Worm (Caenorhabditis elegans): ENCODE data around the gene wrt-9.
A peak's percentile ranks its signal among the peaks of the same experiment; 100 is the strongest.

The wrt-9 gene

DNA sequence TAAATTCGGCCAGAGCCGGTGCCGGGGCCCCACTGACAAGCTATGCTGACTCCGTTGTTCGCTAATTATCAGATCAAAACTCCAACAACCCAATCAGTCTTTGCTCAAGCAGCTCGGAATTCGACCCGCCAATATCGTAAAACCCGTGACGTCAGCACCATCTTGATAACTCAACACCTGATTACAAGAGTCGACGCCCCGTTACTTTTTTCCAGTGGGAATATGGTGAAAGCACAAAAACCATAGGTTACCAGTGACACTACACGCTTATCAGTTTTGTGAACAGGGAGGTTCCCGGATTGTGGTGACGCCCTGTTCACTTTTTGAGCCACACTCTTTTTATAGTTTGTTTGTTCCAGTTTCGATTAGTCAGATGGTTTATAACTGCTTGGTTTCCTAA is 35.4 kb upstream of the wrt-9 start:
- no peak for TF ChIP-seq nhr-11 (tag; optimal IDR thresholded peaks at IDR 0.05)
- no peak for TF ChIP-seq nhr-12 (tag; optimal IDR thresholded peaks at IDR 0.05)
- TF ChIP-seq fkh-10 (GFP tag; optimal IDR thresholded peaks at IDR 0.05) = no peak
- TF ChIP-seq mdl-1 (tag; optimal IDR thresholded peaks at IDR 0.05) = no peak
- no peak for TF ChIP-seq nhr-25 (tag; optimal IDR thresholded peaks at IDR 0.05)
- peak; percentile 87 for TF ChIP-seq pqm-1 (tag; optimal IDR thresholded peaks at IDR 0.05)
- no peak for TF ChIP-seq hmg-11 (tag; optimal IDR thresholded peaks at IDR 0.05)
- TF ChIP-seq tbx-2 (tag; optimal IDR thresholded peaks at IDR 0.05) = no peak
- no peak for TF ChIP-seq ztf-4 (tag; optimal IDR thresholded peaks at IDR 0.05)
- TF ChIP-seq zag-1 (tag; optimal IDR thresholded peaks at IDR 0.05) = no peak
- no peak for TF ChIP-seq nhr-67 (tag; optimal IDR thresholded peaks at IDR 0.05)
- TF ChIP-seq fkh-2 (tag; optimal IDR thresholded peaks at IDR 0.05) = no peak
- TF ChIP-seq nhr-43 (tag; optimal IDR thresholded peaks at IDR 0.05; ENCODE audit: poor library complexity, severe bottlenecking) = no peak
- no peak for TF ChIP-seq aly-2 (tag; optimal IDR thresholded peaks at IDR 0.05)
- TF ChIP-seq sea-2 (GFP tag; optimal IDR thresholded peaks at IDR 0.05) = no peak
- TF ChIP-seq pha-4 (tag; optimal IDR thresholded peaks at IDR 0.05) = peak; percentile 21
- peak; percentile 90 for TF ChIP-seq elt-2 (tag; optimal IDR thresholded peaks at IDR 0.05)
- TF ChIP-seq skn-1 (tag; optimal IDR thresholded peaks at IDR 0.05) = no peak
- TF ChIP-seq egl-5 (tag; optimal IDR thresholded peaks at IDR 0.05) = no peak
- TF ChIP-seq ceh-16 (tag; optimal IDR thresholded peaks at IDR 0.05) = no peak
- no peak for TF ChIP-seq lsy-12 (tag; optimal IDR thresholded peaks at IDR 0.05)
- no peak for TF ChIP-seq ceh-82 (tag; optimal IDR thresholded peaks at IDR 0.05)
- TF ChIP-seq elt-1 (tag; optimal IDR thresholded peaks at IDR 0.05) = no peak
- peak; percentile 40 for TF ChIP-seq jun-1 (tag; optimal IDR thresholded peaks at IDR 0.05)
- TF ChIP-seq ama-1 (optimal IDR thresholded peaks at IDR 0.05) = no peak

DNA sequence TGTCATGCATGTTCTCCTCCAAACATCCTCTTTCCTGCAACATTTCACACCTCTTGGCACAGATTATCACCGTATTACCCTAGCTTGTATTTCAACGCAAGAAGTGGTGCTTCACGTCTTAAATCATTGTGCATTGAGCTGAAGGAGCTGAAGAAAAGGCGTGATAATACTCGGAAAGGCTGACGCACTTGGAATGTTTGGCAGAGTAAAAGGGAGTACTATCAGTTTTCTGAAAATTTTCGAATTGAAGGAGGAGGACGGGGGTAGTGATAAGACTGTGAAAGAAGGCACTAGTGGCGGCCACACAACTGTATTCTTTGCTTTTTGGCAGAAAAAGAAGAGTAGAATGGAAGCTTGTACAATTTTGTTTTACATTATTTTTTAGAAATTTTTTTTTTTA is 33.0 kb upstream of the wrt-9 start:
- TF ChIP-seq pqm-1 (tag; optimal IDR thresholded peaks at IDR 0.05) (peak; percentile 80), elt-2 (tag; optimal IDR thresholded peaks at IDR 0.05) (peak; percentile 63), zag-1 (tag; optimal IDR thresholded peaks at IDR 0.05) (no peak)

DNA sequence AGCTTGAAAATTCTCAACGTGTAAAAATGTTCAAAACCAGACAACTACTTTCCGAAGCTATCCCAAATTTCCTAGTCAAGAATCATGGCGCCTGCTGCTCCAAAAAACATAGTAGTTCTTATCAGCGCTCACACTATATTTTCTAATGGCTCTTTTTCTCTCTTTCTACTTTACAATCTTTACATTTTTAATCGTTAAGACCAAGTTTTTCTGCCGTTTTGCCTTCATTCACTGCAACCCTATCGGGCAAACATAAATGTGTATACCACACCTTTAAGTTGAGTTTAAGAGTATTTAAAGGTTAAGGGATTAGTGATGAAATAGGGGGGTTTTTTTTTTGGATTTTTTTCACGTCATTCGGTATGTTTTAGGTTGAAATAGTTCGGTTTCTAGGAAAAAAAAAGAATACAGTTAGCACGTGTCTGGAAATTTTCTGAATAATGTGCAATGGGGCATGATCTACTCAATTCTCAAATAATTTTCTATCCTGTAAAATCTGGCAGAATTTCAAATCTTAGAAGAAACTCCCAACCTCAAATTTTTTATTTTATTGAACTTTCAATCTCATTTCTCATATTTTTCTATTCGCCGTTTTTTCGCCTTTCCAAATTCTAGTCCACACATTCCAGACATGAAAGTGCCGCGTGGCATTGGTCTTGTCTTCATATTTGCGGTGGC is 29.4 kb upstream of the wrt-9 start, which contains the start of gene K06A9.1:
Gene K06A9.1, plus strand, starts transcription at position 628 of the 678 bp plus-strand sequence.
- TF ChIP-seq pqm-1 (tag; optimal IDR thresholded peaks at IDR 0.05) (peak; percentile 37), eor-1 (tag; optimal IDR thresholded peaks at IDR 0.05) (no peak), elt-2 (tag; optimal IDR thresholded peaks at IDR 0.05) (peak; percentile 52)

DNA sequence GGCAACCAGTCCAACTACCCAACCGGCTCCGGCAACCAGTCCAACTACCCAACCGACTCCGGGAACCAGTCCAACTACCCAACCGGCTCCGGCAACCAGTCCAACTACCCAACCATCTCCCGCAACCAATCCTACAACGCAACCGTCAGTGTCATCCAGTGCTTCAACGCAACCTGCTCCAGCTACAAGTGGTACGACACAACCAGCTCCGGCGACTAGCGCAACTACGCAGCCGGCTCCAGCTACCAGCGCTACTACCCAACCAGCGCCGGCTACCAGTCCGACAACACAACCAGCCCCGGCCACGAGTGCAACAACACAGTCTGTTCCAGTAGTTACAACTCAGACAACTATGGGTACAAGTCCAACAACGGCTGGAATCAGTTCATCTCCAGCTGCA is 27.3 kb upstream of the wrt-9 start:
- TF ChIP-seq sea-2 (GFP tag; optimal IDR thresholded peaks at IDR 0.05) (no peak), lsy-12 (tag; optimal IDR thresholded peaks at IDR 0.05) (no peak), ama-1 (optimal IDR thresholded peaks at IDR 0.05) (no peak), ceh-16 (tag; optimal IDR thresholded peaks at IDR 0.05) (no peak), hmg-11 (tag; optimal IDR thresholded peaks at IDR 0.05) (no peak), mml-1 (tag; optimal IDR thresholded peaks at IDR 0.05) (no peak), mdl-1 (tag; optimal IDR thresholded peaks at IDR 0.05) (no peak), fkh-2 (tag; optimal IDR thresholded peaks at IDR 0.05) (no peak), nfya-1 (tag; optimal IDR thresholded peaks at IDR 0.05; ENCODE audit: insufficient read depth) (no peak), snpc-4 (tag; optimal IDR thresholded peaks at IDR 0.05) (no peak), fkh-10 (GFP tag; optimal IDR thresholded peaks at IDR 0.05) (no peak), ceh-9 (tag; optimal IDR thresholded peaks at IDR 0.05) (no peak), ztf-4 (tag; optimal IDR thresholded peaks at IDR 0.05) (no peak)

DNA sequence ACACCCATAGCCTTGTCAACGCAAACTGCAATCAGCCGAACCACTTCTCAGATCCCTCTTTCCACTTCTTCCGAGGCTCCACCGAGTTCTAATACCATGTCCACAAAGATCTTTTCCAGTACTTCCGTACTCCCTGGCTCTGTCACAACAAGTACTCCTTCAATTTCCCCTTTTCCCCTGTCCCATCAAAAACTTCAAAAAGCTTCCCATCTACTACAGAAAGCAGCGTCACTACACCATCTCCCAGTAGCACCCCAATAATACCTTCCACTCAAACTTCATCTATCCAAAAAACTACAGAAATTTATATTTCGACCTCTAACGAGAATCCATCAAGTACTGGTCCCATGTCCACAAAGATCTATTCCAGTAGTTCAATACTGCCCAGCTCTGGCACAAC is 19.5 kb upstream of the wrt-9 start:
- no peak for TF ChIP-seq skn-1 (tag; optimal IDR thresholded peaks at IDR 0.05)
- TF ChIP-seq hmg-11 (tag; optimal IDR thresholded peaks at IDR 0.05) = no peak
- no peak for TF ChIP-seq nhr-67 (tag; optimal IDR thresholded peaks at IDR 0.05)
- TF ChIP-seq ama-1 (optimal IDR thresholded peaks at IDR 0.05) = no peak
- TF ChIP-seq egl-27 (tag; optimal IDR thresholded peaks at IDR 0.05) = no peak
- TF ChIP-seq fkh-2 (tag; optimal IDR thresholded peaks at IDR 0.05) = no peak
- no peak for TF ChIP-seq ztf-11 (tag; optimal IDR thresholded peaks at IDR 0.05)
- no peak for TF ChIP-seq lin-15B (tag; optimal IDR thresholded peaks at IDR 0.05)
- TF ChIP-seq nhr-43 (tag; optimal IDR thresholded peaks at IDR 0.05; ENCODE audit: poor library complexity, severe bottlenecking) = no peak
- no peak for TF ChIP-seq tbx-2 (tag; optimal IDR thresholded peaks at IDR 0.05)
- TF ChIP-seq eor-1 (tag; optimal IDR thresholded peaks at IDR 0.05) = no peak

Measured in whole organism, L3 larva.